Worm (Caenorhabditis elegans) whole organism, L2 larva: ENCODE results near the gene fbxa-35.

Source experiments
- C34F6.9 ChIP-seq: fragments of 150-350 bp; optimal IDR thresholded peaks from 2 replicates; lab custom pipeline; 2014; ENCODE audit warnings: missing biosample characterization, missing genetic modification characterization
- F13H6.1 ChIP-seq: sonication (generic microtip); optimal IDR thresholded peaks from 2 replicates; lab custom pipeline; 2016; ENCODE audit warnings: missing genetic modification characterization, missing compliant biosample characterization
- Y55F3AM.14 ChIP-seq: fragments of 200-800 bp; sonication (Bioruptor generic); optimal IDR thresholded peaks from 2 replicates; lab custom pipeline; 2018; ENCODE audit warnings: mild to moderate bottlenecking, missing genetic modification characterization, missing compliant biosample characterization
- ZK546.5 ChIP-seq: sonication (generic microtip); optimal IDR thresholded peaks from 2 replicates; lab custom pipeline; 2017; ENCODE audit warnings: missing biosample characterization, missing genetic modification characterization
- alr-1 ChIP-seq: fragments of 150-350 bp; optimal IDR thresholded peaks from 2 replicates; lab custom pipeline; 2014; ENCODE audit warnings: missing biosample characterization, missing genetic modification characterization
- ama-1 ChIP-seq: fragments of 150-350 bp; optimal IDR thresholded peaks from 2 replicates; lab custom pipeline; 2018; ENCODE audit warnings: inconsistent platforms
- blmp-1 ChIP-seq: sonication (generic microtip); optimal IDR thresholded peaks from 2 replicates; lab custom pipeline; 2017; ENCODE audit warnings: missing genetic modification characterization, mild to moderate bottlenecking, missing compliant biosample characterization, antibody characterized with exemption, moderate library complexity; ENCODE audit not compliant: insufficient read depth
- ceh-16 ChIP-seq: fragments of 150-350 bp; optimal IDR thresholded peaks from 2 replicates; lab custom pipeline; 2014; ENCODE audit warnings: missing biosample characterization, missing genetic modification characterization
- dmd-4 ChIP-seq: sonication (generic microtip); optimal IDR thresholded peaks from 2 replicates; lab custom pipeline; 2017; ENCODE audit warnings: missing biosample characterization, missing genetic modification characterization
- egl-27 ChIP-seq: sonication (generic microtip); optimal IDR thresholded peaks from 3 replicates; lab custom pipeline; 2017; ENCODE audit warnings: missing biosample characterization, missing genetic modification reagents, missing genetic modification characterization
- elt-1 ChIP-seq: fragments of 150-350 bp; optimal IDR thresholded peaks from 2 replicates; lab custom pipeline; 2014; ENCODE audit warnings: missing biosample characterization, missing genetic modification characterization
- elt-3 ChIP-seq: sonication (generic microtip); optimal IDR thresholded peaks from 2 replicates; lab custom pipeline; 2017; ENCODE audit warnings: missing biosample characterization, missing genetic modification characterization
- fos-1 ChIP-seq: fragments of 150-350 bp; optimal IDR thresholded peaks from 2 replicates; lab custom pipeline; 2014; ENCODE audit warnings: missing biosample characterization, missing genetic modification characterization
- lin-11 ChIP-seq: fragments of 150-350 bp; sonication (generic microtip); optimal IDR thresholded peaks from 2 replicates; lab custom pipeline; 2014; ENCODE audit warnings: missing biosample characterization, missing genetic modification characterization, inconsistent platforms, mixed read lengths
- lin-13 ChIP-seq: fragments of 150-350 bp; optimal IDR thresholded peaks from 2 replicates; lab custom pipeline; 2014; ENCODE audit warnings: missing biosample characterization, missing genetic modification reagents, missing genetic modification characterization
- lin-39 ChIP-seq: fragments of 150-350 bp; optimal IDR thresholded peaks from 2 replicates; lab custom pipeline; 2014; ENCODE audit warnings: missing biosample characterization, missing genetic modification reagents, missing genetic modification characterization
- lsy-2 ChIP-seq, 2 experiments: fragments of 150-350 bp in 1 of 2; sonication (generic microtip) in 1 of 2; optimal IDR thresholded peaks; 2 replicates each; lab custom pipeline; 2014 to 2017; ENCODE audit warnings: missing biosample characterization in 2 of 2, missing genetic modification characterization in 2 of 2
- mab-5 ChIP-seq: fragments of 150-350 bp; optimal IDR thresholded peaks from 2 replicates; lab custom pipeline; 2014; ENCODE audit warnings: missing biosample characterization, missing genetic modification characterization
- mbf-1 ChIP-seq: sonication (generic microtip); optimal IDR thresholded peaks from 2 replicates; lab custom pipeline; 2017; ENCODE audit warnings: missing biosample characterization, missing genetic modification characterization
- nhr-12 ChIP-seq: fragments of 150-350 bp; optimal IDR thresholded peaks from 2 replicates; lab custom pipeline; 2014; ENCODE audit warnings: missing biosample characterization, missing genetic modification characterization
- nhr-129 ChIP-seq: fragments of 150-350 bp; optimal IDR thresholded peaks from 2 replicates; lab custom pipeline; 2014; ENCODE audit warnings: missing biosample characterization, missing genetic modification characterization
- nhr-23 ChIP-seq: fragments of 150-350 bp; optimal IDR thresholded peaks from 2 replicates; lab custom pipeline; 2014; ENCODE audit warnings: missing biosample characterization, missing genetic modification reagents, missing genetic modification characterization
- nhr-237 ChIP-seq: fragments of 150-350 bp; optimal IDR thresholded peaks from 2 replicates; lab custom pipeline; 2014; ENCODE audit warnings: missing biosample characterization, missing genetic modification characterization
- nhr-25 ChIP-seq: fragments of 150-350 bp; sonication (generic microtip); optimal IDR thresholded peaks from 3 replicates; lab custom pipeline; 2014; ENCODE audit warnings: missing biosample characterization, missing genetic modification characterization
- nhr-6 ChIP-seq: fragments of 150-350 bp; optimal IDR thresholded peaks from 2 replicates; lab custom pipeline; 2014; ENCODE audit warnings: missing biosample characterization, missing genetic modification characterization
- peb-1 ChIP-seq: fragments of 150-350 bp; optimal IDR thresholded peaks from 2 replicates; lab custom pipeline; 2014; ENCODE audit warnings: missing biosample characterization, missing genetic modification characterization
- skn-1 ChIP-seq: sonication (generic microtip); optimal IDR thresholded peaks from 2 replicates; lab custom pipeline; 2017; ENCODE audit warnings: missing biosample characterization, missing genetic modification characterization
- sma-9 ChIP-seq, 2 experiments: fragments of 150-350 bp in 1 of 2; sonication (generic microtip) in 1 of 2; optimal IDR thresholded peaks; 2 replicates each; lab custom pipeline; 2014 to 2016; ENCODE audit warnings: missing genetic modification characterization in 2 of 2, mild to moderate bottlenecking in 1 of 2, missing biosample characterization in 1 of 2, missing compliant biosample characterization in 1 of 2, missing genetic modification reagents in 1 of 2, moderate library complexity in 1 of 2
- snpc-4 ChIP-seq: fragments of 150-350 bp; optimal IDR thresholded peaks from 2 replicates; lab custom pipeline; 2014; ENCODE audit warnings: missing biosample characterization, missing genetic modification characterization
- unc-39 ChIP-seq: fragments of 150-350 bp; optimal IDR thresholded peaks from 2 replicates; lab custom pipeline; 2014; ENCODE audit warnings: missing biosample characterization, missing genetic modification characterization
- unc-55 ChIP-seq: fragments of 150-350 bp; sonication (generic microtip); optimal IDR thresholded peaks from 3 replicates; lab custom pipeline; 2014; ENCODE audit warnings: missing biosample characterization, missing genetic modification reagents, missing genetic modification characterization
- ztf-1 ChIP-seq: fragments of 200-800 bp; sonication (Bioruptor generic); conservative IDR thresholded peaks from 2 replicates; pipeline ENCODE4 v1.3.6; 2022; ENCODE audit warnings: missing genetic modification characterization, missing compliant biosample characterization
- ztf-11 ChIP-seq: sonication (generic microtip); optimal IDR thresholded peaks from 2 replicates; lab custom pipeline; 2017; ENCODE audit warnings: missing biosample characterization, missing genetic modification characterization
- ztf-4 ChIP-seq: fragments of 150-350 bp; optimal IDR thresholded peaks from 2 replicates; lab custom pipeline; 2014; ENCODE audit warnings: missing biosample characterization, missing genetic modification characterization

Gene fbxa-35

DNA sequence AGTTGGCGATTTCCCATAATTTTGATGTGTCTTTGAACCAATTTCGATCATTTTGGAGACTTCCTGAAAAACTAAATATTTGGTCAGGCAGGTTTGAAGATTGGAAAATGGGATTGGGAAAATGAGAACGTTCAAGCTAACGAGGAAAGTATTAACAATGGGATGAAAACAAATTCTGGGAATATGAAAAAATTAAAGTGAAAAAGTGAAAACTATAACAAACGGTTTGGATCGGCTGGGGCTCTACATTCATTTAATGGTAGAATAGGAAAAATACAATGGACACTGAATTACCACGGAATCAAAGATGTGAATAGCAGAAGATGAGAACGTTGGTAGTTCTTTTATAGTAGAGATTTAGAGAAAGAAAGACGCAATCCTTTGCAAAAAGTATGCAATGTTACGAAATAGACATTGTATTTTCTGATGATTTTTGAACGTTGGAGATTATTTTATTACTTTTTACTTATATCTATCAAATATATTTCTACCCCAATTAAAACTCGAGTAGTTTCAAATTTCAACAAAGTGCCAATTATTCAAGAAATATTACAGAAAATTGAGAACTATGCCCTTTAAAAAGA, 6.9 kb upstream of the fbxa-35 start, which contains the start of gene fbxa-50:
TSS of gene fbxa-50 (minus strand) at position 51 of the 584 bp plus-strand sequence.
- TF ChIP-seq egl-27 (tag; lab: Kevin White, UChicago) (no peak), nhr-129 (peak; percentile 64), ZK546.5 (tag; lab: Kevin White, UChicago) (no peak)

DNA sequence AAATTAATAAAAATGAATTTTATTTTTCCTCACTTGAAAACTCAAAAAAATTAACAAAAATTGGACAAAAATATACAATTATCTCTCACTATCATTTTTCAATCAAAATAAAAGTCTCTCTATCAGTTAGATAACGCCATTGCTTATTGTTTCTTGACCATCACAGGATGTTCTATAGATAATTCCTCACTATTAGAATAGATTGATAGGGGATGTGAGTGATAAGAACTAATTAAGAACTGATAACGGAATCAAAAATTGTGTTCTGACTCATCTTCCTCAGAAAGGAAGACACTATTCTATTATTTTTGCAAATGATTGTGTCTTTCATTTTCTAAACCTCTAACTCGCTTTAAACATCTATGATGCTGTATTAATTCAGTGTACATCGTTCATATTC, 6.3 kb upstream of the fbxa-35 start:
- TF ChIP-seq fos-1 (tag; lab: Kevin White, UChicago) (peak; percentile 70), ama-1 (lab: Kevin White, UChicago) (no peak)

DNA sequence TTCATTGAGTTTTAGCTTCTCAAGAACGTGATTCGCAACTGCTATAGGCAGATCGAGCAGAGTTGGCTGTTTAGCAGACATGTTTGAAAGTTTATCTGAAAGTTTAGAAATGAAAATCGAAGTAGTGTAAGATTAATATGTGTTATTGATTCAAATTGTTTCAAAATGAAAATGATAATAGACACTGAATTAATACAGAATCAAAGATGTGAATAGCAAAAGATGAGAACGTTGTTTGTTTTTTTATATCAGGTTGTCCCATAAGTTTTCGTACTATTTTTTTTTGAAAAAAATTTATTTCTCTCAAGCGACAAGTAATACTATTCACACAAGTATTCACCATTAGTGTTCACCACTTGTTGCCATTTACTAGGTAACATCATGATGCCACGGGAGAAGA, 2.3 kb upstream of the fbxa-35 start, which contains the start of gene fbxa-36:
TSS of gene fbxa-36 (minus strand) at position 101 of the 400 bp plus-strand sequence.
- TF ChIP-seq lin-13 (GFP tag; lab: Kevin White, UChicago): no peak
- no peak for TF ChIP-seq mbf-1 (tag; lab: Kevin White, UChicago)
- TF ChIP-seq ztf-4 (tag; lab: Kevin White, UChicago): no peak
- no peak for TF ChIP-seq nhr-25
- no peak for TF ChIP-seq ztf-1 (GFP tag; lab: Robert Waterston, UW)
- TF ChIP-seq nhr-237 (tag; lab: Kevin White, UChicago): no peak
- TF ChIP-seq peb-1 (tag; lab: Kevin White, UChicago): no peak
- no peak for TF ChIP-seq nhr-129

DNA sequence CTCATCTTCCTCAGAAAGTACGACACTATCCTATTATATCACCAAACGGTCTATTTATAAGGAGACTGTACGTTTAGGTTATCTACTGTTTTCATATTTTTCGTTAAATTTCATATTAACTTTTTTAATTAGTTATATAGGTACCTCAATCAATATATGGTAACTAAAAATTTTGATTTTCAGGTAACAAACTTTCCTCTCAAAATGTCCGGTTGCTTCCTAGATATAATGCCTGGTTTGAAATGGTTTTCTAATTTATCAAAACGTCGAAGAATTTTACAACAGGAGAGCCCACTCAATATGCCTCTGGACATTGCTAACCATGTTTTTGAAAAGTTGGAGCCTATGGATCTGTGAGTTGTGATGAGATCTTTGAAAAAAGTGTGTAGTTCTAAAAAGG, 2.1 kb downstream of the fbxa-35 start, which contains the start of gene fbxa-28:
TSS of gene fbxa-28 (plus strand) at position 301 of the 400 bp plus-strand sequence.
- TF ChIP-seq dmd-4 (tag; lab: Kevin White, UChicago): no peak
- TF ChIP-seq ceh-16: no peak
- no peak for TF ChIP-seq blmp-1 (tag; lab: Kevin White, UChicago)
- TF ChIP-seq nhr-129: no peak
- no peak for TF ChIP-seq unc-39 (tag; lab: Kevin White, UChicago)
- TF ChIP-seq lin-39: no peak
- TF ChIP-seq F13H6.1 (tag; lab: Kevin White, UChicago): no peak
- TF ChIP-seq elt-1 (tag; lab: Kevin White, UChicago): no peak
- TF ChIP-seq snpc-4 (tag; lab: Kevin White, UChicago): no peak
- TF ChIP-seq mbf-1 (tag; lab: Kevin White, UChicago): no peak
- TF ChIP-seq nhr-25: no peak
- no peak for TF ChIP-seq C34F6.9 (tag; lab: Kevin White, UChicago)
- no peak for TF ChIP-seq nhr-12
- no peak for TF ChIP-seq sma-9 (GFP tag; optimal IDR thresholded peaks at IDR 0.05; lab: Kevin White, UChicago)
- TF ChIP-seq sma-9 (tag; optimal IDR thresholded peaks at IDR 0.05; lab: Kevin White, UChicago): no peak
- no peak for TF ChIP-seq lsy-2 (tag; optimal IDR thresholded peaks at IDR 0.05; lab: Kevin White, UChicago)
- no peak for TF ChIP-seq mab-5
- no peak for TF ChIP-seq lin-11 (tag; lab: Kevin White, UChicago)
- no peak for TF ChIP-seq unc-55 (GFP tag; lab: Kevin White, UChicago)

ce11 chrIII:1303414-1303813, 7.9 kb downstream of the fbxa-35 start, which contains the start of gene fbxa-75:
TSS of gene fbxa-75 (plus strand) at chrIII:1303714.
- TF ChIP-seq mab-5: no peak
- no peak for TF ChIP-seq skn-1 (tag; lab: Kevin White, UChicago)
- TF ChIP-seq nhr-23: no peak
- TF ChIP-seq dmd-4 (tag; lab: Kevin White, UChicago): no peak
- no peak for TF ChIP-seq sma-9 (GFP tag; optimal IDR thresholded peaks at IDR 0.05; lab: Kevin White, UChicago)
- TF ChIP-seq sma-9 (tag; optimal IDR thresholded peaks at IDR 0.05; lab: Kevin White, UChicago): no peak
- TF ChIP-seq C34F6.9 (tag; lab: Kevin White, UChicago): no peak
- TF ChIP-seq alr-1: no peak
- no peak for TF ChIP-seq mbf-1 (tag; lab: Kevin White, UChicago)
- TF ChIP-seq nhr-237 (tag; lab: Kevin White, UChicago): no peak
- TF ChIP-seq fos-1 (tag; lab: Kevin White, UChicago): no peak
- no peak for TF ChIP-seq Y55F3AM.14 (GFP tag; lab: Kevin White, UChicago)
- TF ChIP-seq nhr-6: no peak
- TF ChIP-seq ztf-11 (tag; lab: Kevin White, UChicago): no peak
- no peak for TF ChIP-seq elt-3 (tag; lab: Kevin White, UChicago)
- TF ChIP-seq snpc-4 (tag; lab: Kevin White, UChicago): no peak
- no peak for TF ChIP-seq ztf-1 (GFP tag; lab: Robert Waterston, UW)
- no peak for TF ChIP-seq unc-55 (GFP tag; lab: Kevin White, UChicago)
